Fruit fly (Drosophila melanogaster) whole organism, embryonic: ENCODE results near the gene Kpc1.

Experiments used
- Asciz ChIP-seq: fragments of 200-800 bp; sonication (Bioruptor generic); optimal IDR thresholded peaks from 2 replicates; lab custom pipeline; 2017; ENCODE audit warnings: missing biosample characterization, mild to moderate bottlenecking, missing genetic modification characterization, missing genetic modification reagents
- BEAF-32 ChIP-seq: fragments of 200-800 bp; sonication (Bioruptor generic); optimal IDR thresholded peaks from 3 replicates; lab custom pipeline; 2017; ENCODE audit warnings: missing biosample characterization, missing genetic modification characterization, mild to moderate bottlenecking, moderate library complexity, missing genetic modification reagents
- Bgb ChIP-seq: fragments of 200-800 bp; sonication (Bioruptor generic); IDR thresholded peaks from 2 replicates; pipeline ENCODE4 v1.3.6; 2022; ENCODE audit warnings: missing biosample characterization, missing genetic modification characterization; ENCODE audit not compliant: partially characterized antibody
- CG1024 ChIP-seq: fragments of 200-800 bp; sonication (Bioruptor generic); IDR thresholded peaks from 2 replicates; pipeline ENCODE4 v1.3.6; 2022; ENCODE audit warnings: missing biosample characterization, missing genetic modification characterization
- CG1233 ChIP-seq: fragments of 200-800 bp; sonication (Bioruptor generic); optimal IDR thresholded peaks from 4 replicates; lab custom pipeline; 2018; ENCODE audit warnings: missing biosample characterization, mild to moderate bottlenecking, missing genetic modification characterization
- CG13424 ChIP-seq: fragments of 200-800 bp; sonication (Bioruptor generic); optimal IDR thresholded peaks from 2 replicates; lab custom pipeline; 2019; ENCODE audit warnings: missing biosample characterization, mild to moderate bottlenecking, missing genetic modification characterization, moderate library complexity
- CG15073 ChIP-seq: fragments of 200-800 bp; sonication (Bioruptor generic); optimal IDR thresholded peaks from 2 replicates; lab custom pipeline; 2016; ENCODE audit warnings: missing biosample characterization, missing genetic modification characterization
- CG1529 ChIP-seq: fragments of 200-800 bp; sonication (Bioruptor generic); optimal IDR thresholded peaks from 3 replicates; lab custom pipeline; 2018; ENCODE audit warnings: missing biosample characterization, missing genetic modification characterization
- CG15696 ChIP-seq: fragments of 200-800 bp; sonication (Bioruptor generic); optimal IDR thresholded peaks from 2 replicates; lab custom pipeline; 2019; ENCODE audit warnings: missing biosample characterization, mild to moderate bottlenecking, missing genetic modification characterization, moderate library complexity
- CG1647 ChIP-seq: fragments of 200-800 bp; sonication (Bioruptor generic); optimal IDR thresholded peaks from 3 replicates; lab custom pipeline; 2016; ENCODE audit warnings: missing biosample characterization, missing genetic modification characterization
- CG16779 ChIP-seq: fragments of 200-800 bp; sonication (Bioruptor generic); IDR thresholded peaks from 2 replicates; pipeline ENCODE4 v1.3.6; 2022; ENCODE audit warnings: missing biosample characterization, missing genetic modification characterization
- CG18262 ChIP-seq: fragments of 200-800 bp; optimal IDR thresholded peaks from 3 replicates; lab custom pipeline; 2019; ENCODE audit warnings: missing biosample characterization, mild to moderate bottlenecking, missing genetic modification characterization, moderate library complexity
- CG1832 ChIP-seq: fragments of 200-800 bp; sonication (Bioruptor generic); optimal IDR thresholded peaks from 2 replicates; lab custom pipeline; 2017; ENCODE audit warnings: missing biosample characterization, mild to moderate bottlenecking, missing genetic modification characterization, inconsistent platforms
- CG18599 ChIP-seq: fragments of 200-800 bp; sonication (Bioruptor generic); optimal IDR thresholded peaks from 3 replicates; lab custom pipeline; 2017; ENCODE audit warnings: missing biosample characterization, missing genetic modification characterization, mild to moderate bottlenecking, moderate library complexity, missing genetic modification reagents
- CG18619 ChIP-seq: fragments of 200-800 bp; sonication (Bioruptor generic); optimal IDR thresholded peaks from 3 replicates; lab custom pipeline; 2017; ENCODE audit warnings: missing biosample characterization, mild to moderate bottlenecking, missing genetic modification characterization
- CG4854 ChIP-seq: fragments of 200-800 bp; sonication (Bioruptor generic); optimal IDR thresholded peaks from 2 replicates; lab custom pipeline; 2016; ENCODE audit warnings: missing biosample characterization, missing genetic modification characterization, inconsistent platforms
- CG6813 ChIP-seq: fragments of 200-800 bp; sonication (Bioruptor generic); optimal IDR thresholded peaks from 2 replicates; lab custom pipeline; 2017; ENCODE audit warnings: missing biosample characterization, missing genetic modification characterization, mild to moderate bottlenecking, moderate library complexity, missing genetic modification reagents
- CG9932 ChIP-seq: fragments of 200-800 bp; sonication (Bioruptor generic); IDR thresholded peaks from 2 replicates; pipeline ENCODE4 v1.3.6; 2022; ENCODE audit warnings: missing biosample characterization, missing genetic modification characterization
- CHES-1-like ChIP-seq: fragments of 200-800 bp; sonication (Bioruptor generic); optimal IDR thresholded peaks from 2 replicates; lab custom pipeline; 2016; ENCODE audit warnings: missing biosample characterization, missing genetic modification characterization
- Dref ChIP-seq: fragments of 200-800 bp; sonication (Bioruptor generic); IDR thresholded peaks from 2 replicates; pipeline ENCODE4 v1.3.6; 2022; ENCODE audit warnings: missing biosample characterization, missing genetic modification characterization
- ERR ChIP-seq: fragments of 200-800 bp; sonication (Bioruptor generic); optimal IDR thresholded peaks from 2 replicates; lab custom pipeline; 2016; ENCODE audit warnings: missing biosample characterization, missing genetic modification characterization
- Fer2 ChIP-seq: fragments of 200-800 bp; sonication (Bioruptor generic); optimal IDR thresholded peaks from 2 replicates; lab custom pipeline; 2018; ENCODE audit warnings: missing biosample characterization, mild to moderate bottlenecking, missing genetic modification characterization, moderate library complexity
- MTF-1 ChIP-seq: fragments of 200-800 bp; sonication (Bioruptor generic); optimal IDR thresholded peaks from 2 replicates; lab custom pipeline; 2018; ENCODE audit warnings: missing biosample characterization, mild to moderate bottlenecking, missing genetic modification characterization, borderline replicate concordance
- NC2α ChIP-seq: fragments of 200-800 bp; sonication (Bioruptor generic); optimal IDR thresholded peaks from 2 replicates; lab custom pipeline; 2016; ENCODE audit warnings: missing biosample characterization, missing genetic modification characterization
- PHDP ChIP-seq: fragments of 200-800 bp; sonication (Bioruptor generic); optimal IDR thresholded peaks from 3 replicates; lab custom pipeline; 2018; ENCODE audit warnings: missing biosample characterization, mild to moderate bottlenecking, missing genetic modification characterization, moderate library complexity
- Six4 ChIP-seq: fragments of 200-800 bp; sonication (Bioruptor generic); optimal IDR thresholded peaks from 2 replicates; lab custom pipeline; 2016; ENCODE audit warnings: missing biosample characterization, missing genetic modification characterization
- Spps ChIP-seq: fragments of 200-800 bp; sonication (Bioruptor generic); optimal IDR thresholded peaks from 2 replicates; lab custom pipeline; 2018; ENCODE audit warnings: missing biosample characterization, mild to moderate bottlenecking, missing genetic modification characterization
- amos ChIP-seq: fragments of 200-800 bp; sonication (Bioruptor generic); IDR thresholded peaks from 2 replicates; pipeline ENCODE4 v1.3.6; 2022; ENCODE audit warnings: missing biosample characterization, missing genetic modification characterization; ENCODE audit not compliant: partially characterized antibody
- ase ChIP-seq: fragments of 200-800 bp; sonication (Bioruptor generic); IDR thresholded peaks from 3 replicates; pipeline ENCODE4 v1.3.6; 2022; ENCODE audit warnings: missing biosample characterization, missing genetic modification characterization
- bbx ChIP-seq: fragments of 200-800 bp; sonication (Bioruptor generic); IDR thresholded peaks from 2 replicates; pipeline ENCODE4 v1.3.6; 2022; ENCODE audit warnings: missing biosample characterization, missing genetic modification characterization; ENCODE audit not compliant: partially characterized antibody
- btn ChIP-seq: fragments of 200-800 bp; sonication (Bioruptor generic); optimal IDR thresholded peaks from 2 replicates; lab custom pipeline; 2016; ENCODE audit warnings: missing biosample characterization, missing genetic modification characterization
- cas ChIP-seq: fragments of 200-800 bp; sonication (Bioruptor generic); IDR thresholded peaks from 2 replicates; pipeline ENCODE4 v1.3.6; 2022; ENCODE audit warnings: missing biosample characterization, missing genetic modification characterization
- cwo ChIP-seq: fragments of 200-800 bp; sonication (Bioruptor generic); optimal IDR thresholded peaks from 3 replicates; lab custom pipeline; 2017; ENCODE audit warnings: missing biosample characterization, missing genetic modification characterization, mild to moderate bottlenecking, moderate library complexity, missing genetic modification reagents
- disco-r ChIP-seq: fragments of 200-800 bp; sonication (Bioruptor generic); optimal IDR thresholded peaks from 2 replicates; lab custom pipeline; 2016; ENCODE audit warnings: missing biosample characterization, missing genetic modification characterization
- dpn ChIP-seq, 2 experiments: fragments of 200-800 bp; sonication (Bioruptor generic); optimal IDR thresholded peaks; 3 replicates each; lab custom pipeline; 2016; ENCODE audit warnings: missing biosample characterization in 2 of 2, missing genetic modification characterization in 2 of 2
- her ChIP-seq: fragments of 200-800 bp; sonication (Bioruptor generic); optimal IDR thresholded peaks from 2 replicates; lab custom pipeline; 2016; ENCODE audit warnings: missing biosample characterization, missing genetic modification characterization
- jumu ChIP-seq: fragments of 200-800 bp; sonication (Bioruptor generic); optimal IDR thresholded peaks from 3 replicates; lab custom pipeline; 2016; ENCODE audit warnings: missing biosample characterization, missing genetic modification characterization
- nerfin-2 ChIP-seq: fragments of 200-800 bp; sonication (Bioruptor generic); IDR thresholded peaks from 2 replicates; pipeline ENCODE4 v1.3.6; 2022; ENCODE audit warnings: missing biosample characterization, missing genetic modification characterization; ENCODE audit not compliant: partially characterized antibody
- onecut ChIP-seq: fragments of 200-800 bp; sonication (Bioruptor generic); IDR thresholded peaks from 2 replicates; pipeline ENCODE4 v1.3.6; 2022; ENCODE audit warnings: missing biosample characterization, missing genetic modification characterization
- pb ChIP-seq: fragments of 200-800 bp; sonication (Bioruptor generic); optimal IDR thresholded peaks from 3 replicates; lab custom pipeline; 2016; ENCODE audit warnings: missing biosample characterization, missing genetic modification characterization
- pfk ChIP-seq: fragments of 200-800 bp; sonication (Bioruptor generic); optimal IDR thresholded peaks from 2 replicates; lab custom pipeline; 2018; ENCODE audit warnings: missing biosample characterization, mild to moderate bottlenecking, missing genetic modification characterization, moderate library complexity
- pum ChIP-seq: fragments of 200-800 bp; sonication (Bioruptor generic); optimal IDR thresholded peaks from 2 replicates; lab custom pipeline; 2016; ENCODE audit warnings: missing biosample characterization, missing genetic modification characterization
- sna ChIP-seq: fragments of 200-800 bp; sonication (Bioruptor generic); IDR thresholded peaks from 2 replicates; pipeline ENCODE4 v1.3.6; 2022; ENCODE audit warnings: missing biosample characterization, missing genetic modification characterization; ENCODE audit not compliant: partially characterized antibody
- so ChIP-seq: fragments of 200-800 bp; sonication (Bioruptor generic); IDR thresholded peaks from 3 replicates; pipeline ENCODE4 v1.3.6; 2022; ENCODE audit warnings: missing biosample characterization, missing genetic modification characterization
- sug ChIP-seq: fragments of 200-800 bp; optimal IDR thresholded peaks from 2 replicates; lab custom pipeline; 2019; ENCODE audit warnings: missing biosample characterization, mild to moderate bottlenecking, missing genetic modification characterization, moderate library complexity
- vnd ChIP-seq: fragments of 200-800 bp; sonication (Bioruptor generic); IDR thresholded peaks from 3 replicates; pipeline ENCODE4 v1.3.6; 2022; ENCODE audit warnings: missing biosample characterization, missing genetic modification characterization; ENCODE audit not compliant: partially characterized antibody
- wdn ChIP-seq: fragments of 200-800 bp; sonication (Bioruptor generic); IDR thresholded peaks from 2 replicates; pipeline ENCODE4 v1.3.6; 2022; ENCODE audit warnings: missing biosample characterization, missing genetic modification characterization
- z ChIP-seq: fragments of 200-800 bp; sonication (Bioruptor generic); IDR thresholded peaks from 3 replicates; pipeline ENCODE4 v1.3.6; 2022; ENCODE audit warnings: missing biosample characterization, missing genetic modification characterization

The Kpc1 gene

DNA sequence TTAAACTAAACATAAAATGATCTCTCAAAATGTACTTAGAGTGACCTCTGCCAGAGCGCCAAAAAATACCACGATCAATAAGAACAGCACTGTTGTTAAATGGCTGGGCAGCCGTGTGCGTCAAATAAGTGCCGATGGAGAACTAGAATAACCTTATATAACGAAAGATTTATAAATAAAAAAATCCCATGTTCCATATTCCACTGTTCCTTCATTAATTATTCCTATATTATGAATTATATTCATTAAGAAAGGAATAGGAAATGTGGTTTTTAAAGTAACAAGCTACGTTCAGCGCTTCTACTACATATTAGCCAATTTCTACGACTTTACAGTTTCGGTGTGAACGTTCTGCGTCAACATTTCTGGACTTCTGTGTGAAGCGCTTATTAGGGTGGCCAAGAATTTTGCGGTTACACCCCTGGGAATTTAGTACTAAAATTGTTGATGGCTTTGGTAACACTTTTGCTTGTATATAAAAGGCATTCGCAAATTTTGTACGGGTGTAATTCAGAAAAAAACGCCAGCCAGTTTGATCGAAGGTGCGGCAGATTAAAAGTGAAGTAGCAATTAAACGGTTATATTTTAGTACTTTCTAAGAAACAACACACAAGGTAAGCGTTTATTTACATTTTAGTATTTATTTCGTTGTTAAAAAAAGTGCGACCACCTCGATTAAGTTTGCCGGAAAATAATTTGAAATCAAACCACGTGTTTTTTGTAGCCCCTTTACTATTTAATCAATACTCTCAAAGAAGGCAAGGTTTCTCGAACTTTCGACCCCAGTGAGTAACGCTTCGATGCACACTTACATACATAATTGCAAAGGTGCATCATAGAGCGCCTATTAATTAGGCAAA is 46.4 kb upstream of the Kpc1 start, which contains the start of the genes tefu and Hsc70-4 (continued):
- TF ChIP-seq sna (GFP tag; lab: Robert Waterston, UW) (no peak), CG15696 (tag; lab: Kevin White, UChicago) (peak; percentile 76), CG18599 (peak; percentile 41), CG1832 (GFP tag; lab: Kevin White, UChicago) (no peak), onecut (GFP tag; lab: Robert Waterston, UW) (peak; percentile 85), CG16779 (GFP tag; lab: Robert Waterston, UW) (no peak), Bgb (GFP tag; lab: Robert Waterston, UW) (peak; percentile 28; the same call in 1 of the 2 replicates), CG9932 (peak; percentile 90), wdn (peak; percentile 62; the same call in 1 of the 2 replicates), sug (peak; percentile 75), cwo (no peak), CHES-1-like (peak; percentile 52), Dref (GFP tag; lab: Robert Waterston, UW) (peak; percentile 51), btn (GFP tag; lab: Kevin White, UChicago) (no peak), bbx (GFP tag; lab: Robert Waterston, UW) (no peak), pum (GFP tag; lab: Kevin White, UChicago) (peak; percentile 69), CG18262 (no peak), Asciz (GFP tag; lab: Kevin White, UChicago) (no peak), CG1233 (GFP tag; lab: Kevin White, UChicago) (peak; percentile 61), MTF-1 (peak; percentile 36), nerfin-2 (GFP tag; lab: Robert Waterston, UW) (no peak), amos (GFP tag; lab: Robert Waterston, UW) (peak; percentile 51; the same call in 1 of the 2 replicates), CG6813 (no peak), jumu (GFP tag; lab: Kevin White, UChicago) (peak; percentile 78), CG1647 (GFP tag; lab: Kevin White, UChicago) (peak; percentile 83), CG13424 (tag; lab: Kevin White, UChicago) (peak; percentile 73), Spps (tag; lab: Kevin White, UChicago) (peak; percentile 1), CG15073 (GFP tag; lab: Kevin White, UChicago) (no peak), her (GFP tag; lab: Kevin White, UChicago) (peak; percentile 28), CG18619 (GFP tag; lab: Kevin White, UChicago) (peak; percentile 76), BEAF-32 (GFP tag; lab: Kevin White, UChicago) (peak; percentile 58), PHDP (tag; lab: Kevin White, UChicago) (peak; percentile 56), CG1024 (GFP tag; lab: Robert Waterston, UW) (peak; percentile 83), Six4 (GFP tag; lab: Kevin White, UChicago) (peak; percentile 44), disco-r (GFP tag; lab: Kevin White, UChicago) (no peak), z (GFP tag; lab: Robert Waterston, UW) (no peak; the same call in 2 of the 3 replicates), ERR (no peak), NC2α (GFP tag; lab: Kevin White, UChicago) (peak; percentile 76), pfk (peak; percentile 83), pb (GFP tag; lab: Kevin White, UChicago) (no peak), CG1529 (GFP tag; lab: Kevin White, UChicago) (no peak), ase (GFP tag; lab: Robert Waterston, UW) (peak; percentile 79; the same call in 2 of the 3 replicates), CG4854 (peak; percentile 53), dpn (GFP tag; optimal IDR thresholded peaks at IDR 0.05; lab: Kevin White, UChicago) (peak; percentile 79 to 83), Fer2 (peak; percentile 21), cas (GFP tag; lab: Robert Waterston, UW) (no peak; the same call in 1 of the 2 replicates), so (GFP tag; lab: Robert Waterston, UW) (peak; percentile 62; the same call in 1 of the 3 replicates), vnd (no peak)
